Worm (Caenorhabditis elegans): ENCODE measurements around the gene M03F8.1.

M03F8.1 gene

DNA sequence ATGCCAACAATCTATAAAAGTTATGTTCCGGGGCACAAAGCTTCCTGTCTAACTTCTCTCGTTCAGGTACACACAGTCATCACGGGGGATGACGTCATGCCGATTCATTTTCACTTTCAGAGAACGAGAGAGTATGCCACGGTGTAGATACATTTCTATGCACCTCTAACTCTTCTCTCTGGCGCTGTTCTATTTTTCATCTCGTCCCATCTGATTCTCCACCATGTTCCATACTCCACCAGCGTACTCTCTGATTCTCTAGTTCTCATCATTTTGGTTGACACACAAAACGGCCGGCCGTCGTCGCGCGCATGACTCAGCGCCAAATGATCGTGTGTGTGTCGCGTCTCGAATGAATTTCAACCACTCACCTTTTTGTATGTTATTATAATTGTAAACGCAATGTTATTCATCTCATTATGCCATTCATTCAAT is 49.2 kb downstream of the M03F8.1 start (continued):
- TF ChIP-seq lin-13 (GFP tag; optimal IDR thresholded peaks at IDR 0.05) (peak; percentile 81), nhr-28 (tag; optimal IDR thresholded peaks at IDR 0.05) (peak; percentile 98), gei-8 (GFP tag; optimal IDR thresholded peaks at IDR 0.05) (peak; percentile 83), hlh-30 (tag; optimal IDR thresholded peaks at IDR 0.05; ENCODE audit: insufficient read depth) (peak; percentile 97), spr-1 (tag; optimal IDR thresholded peaks at IDR 0.05) (peak; percentile 91), ama-1 (optimal IDR thresholded peaks at IDR 0.05) (peak; percentile 36), duxl-1 (tag; optimal IDR thresholded peaks at IDR 0.05; ENCODE audit: poor library complexity) (peak; percentile 45), pqm-1 (tag; optimal IDR thresholded peaks at IDR 0.05) (peak; percentile 62), ceh-44 (GFP tag; IDR thresholded peaks at IDR 0.05) (no peak), nhr-77 (tag; optimal IDR thresholded peaks at IDR 0.05) (peak; percentile 86), T20F7.1 (GFP tag; optimal IDR thresholded peaks at IDR 0.05) (peak; percentile 89), mdt-29 (GFP tag; IDR thresholded peaks at IDR 0.05) (peak; percentile 86), vab-7 (GFP tag; IDR thresholded peaks at IDR 0.05) (no peak), madf-9 (GFP tag; conservative IDR thresholded peaks at IDR 0.05) (peak; percentile 57), egl-27 (tag; optimal IDR thresholded peaks at IDR 0.05) (peak; percentile 79), lin-29 (GFP tag; IDR thresholded peaks at IDR 0.05) (no peak), tra-1 (GFP tag; IDR thresholded peaks at IDR 0.05) (peak; percentile 94), hmg-1.1 (GFP tag; IDR thresholded peaks at IDR 0.05) (peak; percentile 95), hif-1 (tag; optimal IDR thresholded peaks at IDR 0.05) (peak; percentile 13 to 85), attf-4 (tag; optimal IDR thresholded peaks at IDR 0.05) (no peak), spr-3 (GFP tag; optimal IDR thresholded peaks at IDR 0.05) (peak; percentile 66), daf-19 (GFP tag; conservative IDR thresholded peaks at IDR 0.05) (no peak), mdl-1 (tag; optimal IDR thresholded peaks at IDR 0.05) (peak; percentile 67 to 96), nhr-76 (tag; optimal IDR thresholded peaks at IDR 0.05) (peak; percentile 33), set-16 (GFP tag; IDR thresholded peaks at IDR 0.05) (peak; percentile 68), cey-2 (tag; optimal IDR thresholded peaks at IDR 0.05; ENCODE audit: borderline replicate concordance, insufficient read depth) (no peak), egl-43 (GFP tag; IDR thresholded peaks at IDR 0.05) (peak; percentile 83), D1046.2 (GFP tag; IDR thresholded peaks at IDR 0.05) (0 out of 2 replicates have a peak, but pooled peaks have one; percentile 18), T26A8.4 (GFP tag; IDR thresholded peaks at IDR 0.05) (peak; percentile 93), lir-3 (tag; optimal IDR thresholded peaks at IDR 0.05) (no peak), madf-5 (GFP tag; IDR thresholded peaks at IDR 0.05) (peak in 1 of 2 experiments; percentile 59; a peak in 1 of 4 replicates), snpc-4 (tag; optimal IDR thresholded peaks at IDR 0.05) (no peak), daf-8 (GFP tag; IDR thresholded peaks at IDR 0.05) (no peak), mxl-2 (GFP tag; conservative IDR thresholded peaks at IDR 0.05) (peak; percentile 71; the same call in 1 of the 2 replicates), ceh-28 (tag; optimal IDR thresholded peaks at IDR 0.05) (peak; percentile 4), nhr-25 (tag; optimal IDR thresholded peaks at IDR 0.05; ENCODE audit: borderline replicate concordance, insufficient read depth) (peak; percentile 81), nhr-6 (tag; optimal IDR thresholded peaks at IDR 0.05) (peak; percentile 81), zfp-2 (tag; optimal IDR thresholded peaks at IDR 0.05) (no peak), nhr-41 (GFP tag; IDR thresholded peaks at IDR 0.05) (peak; percentile 79; the same call in 1 of the 2 replicates), lin-1 (GFP tag; IDR thresholded peaks at IDR 0.05) (peak; percentile 97), ZK337.2 (GFP tag; IDR thresholded peaks at IDR 0.05) (no peak), R02D3.7 (tag; optimal IDR thresholded peaks at IDR 0.05) (no peak), ceh-20 (GFP tag; IDR thresholded peaks at IDR 0.05) (peak; percentile 92), nhr-10 (tag; optimal IDR thresholded peaks at IDR 0.05) (peak; percentile 97), mes-2 (tag; optimal IDR thresholded peaks at IDR 0.05; ENCODE audit: poor library complexity, severe bottlenecking) (peak; percentile 74), zag-1 (tag; optimal IDR thresholded peaks at IDR 0.05) (no peak), sdz-12 (GFP tag; optimal IDR thresholded peaks at IDR 0.05) (no peak), pha-4 (GFP tag; IDR thresholded peaks at IDR 0.05) (peak; percentile 94), pha-4 (tag; optimal IDR thresholded peaks at IDR 0.05) (peak; percentile 90), lim-7 (GFP tag; IDR thresholded peaks at IDR 0.05) (0 out of 2 replicates have a peak, but pooled peaks have one; percentile 25)
